Worm (Caenorhabditis elegans): Measurements from ENCODE around the gene str-30.

- no peak for TF ChIP-seq elt-2 (tag; optimal IDR thresholded peaks at IDR 0.05)
- no peak for TF ChIP-seq nhr-11 (tag; optimal IDR thresholded peaks at IDR 0.05)
- TF ChIP-seq snpc-4 (tag; optimal IDR thresholded peaks at IDR 0.05): no peak
Observed at ce11 chrV:3724772-3725171, at the start of gene str-30.
